Worm (Caenorhabditis elegans): ENCODE data around the gene wrt-3.

The wrt-3 gene

ce11 chrIV:9485972-9486371 is 8.7 kb upstream of the wrt-3 start, which contains the start of gene sru-2:
Gene sru-2 (plus strand): TSS chrIV:9486272.
- no peak for TF ChIP-seq flt-1 (GFP tag; IDR thresholded peaks at IDR 0.05)
- TF ChIP-seq F13C5.2 (tag; optimal IDR thresholded peaks at IDR 0.05): no peak
- TF ChIP-seq aly-1 (tag; optimal IDR thresholded peaks at IDR 0.05): no peak
- no peak for TF ChIP-seq tbx-37 (GFP tag; conservative IDR thresholded peaks at IDR 0.05)
- no peak for TF ChIP-seq scrt-1 (GFP tag; IDR thresholded peaks at IDR 0.05)
- no peak for TF ChIP-seq ceh-13 (GFP tag; optimal IDR thresholded peaks at IDR 0.05)
- no peak for TF ChIP-seq B0310.2 (tag; optimal IDR thresholded peaks at IDR 0.05)
- TF ChIP-seq tbx-11 (GFP tag; IDR thresholded peaks at IDR 0.05): no peak
- no peak for TF ChIP-seq ceh-36 (tag; optimal IDR thresholded peaks at IDR 0.05)
- no peak for TF ChIP-seq ets-7 (tag; optimal IDR thresholded peaks at IDR 0.05)
- no peak for TF ChIP-seq ama-1 (optimal IDR thresholded peaks at IDR 0.05)
- no peak for TF ChIP-seq hmbx-1 (tag; optimal IDR thresholded peaks at IDR 0.05)
- TF ChIP-seq sea-1 (GFP tag; conservative IDR thresholded peaks at IDR 0.05): no peak
- TF ChIP-seq hmg-4 (GFP tag; optimal IDR thresholded peaks at IDR 0.05): no peak
- no peak for TF ChIP-seq pes-1 (GFP tag; IDR thresholded peaks at IDR 0.05)
- TF ChIP-seq hnd-1 (tag; optimal IDR thresholded peaks at IDR 0.05): no peak
- TF ChIP-seq tra-4 (tag; optimal IDR thresholded peaks at IDR 0.05): no peak

ce11 chrIV:9485040-9485439 is 7.8 kb upstream of the wrt-3 start, which contains the start of gene gadr-2:
Gene gadr-2 (minus strand): TSS chrIV:9485140.
- TF ChIP-seq tbx-37 (GFP tag; conservative IDR thresholded peaks at IDR 0.05) (no peak), tbx-11 (GFP tag; IDR thresholded peaks at IDR 0.05) (no peak), scrt-1 (GFP tag; IDR thresholded peaks at IDR 0.05) (no peak), hmg-4 (GFP tag; optimal IDR thresholded peaks at IDR 0.05) (no peak), pes-1 (GFP tag; IDR thresholded peaks at IDR 0.05) (no peak), B0310.2 (tag; optimal IDR thresholded peaks at IDR 0.05) (no peak), tra-4 (tag; optimal IDR thresholded peaks at IDR 0.05) (no peak), hmbx-1 (tag; optimal IDR thresholded peaks at IDR 0.05) (no peak), aly-1 (tag; optimal IDR thresholded peaks at IDR 0.05) (no peak), ceh-36 (tag; optimal IDR thresholded peaks at IDR 0.05) (no peak), F13C5.2 (tag; optimal IDR thresholded peaks at IDR 0.05) (no peak), flt-1 (GFP tag; IDR thresholded peaks at IDR 0.05) (no peak)

ce11 chrIV:9480936-9481335 is 3.7 kb upstream of the wrt-3 start, which contains the start of gene cng-3:
Gene cng-3 (minus strand): TSS chrIV:9481037.
- TF ChIP-seq scrt-1 (GFP tag; IDR thresholded peaks at IDR 0.05): no peak
- no peak for TF ChIP-seq tbx-37 (GFP tag; conservative IDR thresholded peaks at IDR 0.05)
- TF ChIP-seq ceh-36 (tag; optimal IDR thresholded peaks at IDR 0.05): no peak
- TF ChIP-seq sea-1 (GFP tag; conservative IDR thresholded peaks at IDR 0.05): no peak
- no peak for TF ChIP-seq hnd-1 (tag; optimal IDR thresholded peaks at IDR 0.05)
- TF ChIP-seq tbx-11 (GFP tag; IDR thresholded peaks at IDR 0.05): no peak
- TF ChIP-seq aly-1 (tag; optimal IDR thresholded peaks at IDR 0.05): no peak
- no peak for TF ChIP-seq F13C5.2 (tag; optimal IDR thresholded peaks at IDR 0.05)
- TF ChIP-seq B0310.2 (tag; optimal IDR thresholded peaks at IDR 0.05): no peak
- TF ChIP-seq flt-1 (GFP tag; IDR thresholded peaks at IDR 0.05): no peak
- no peak for TF ChIP-seq tra-4 (tag; optimal IDR thresholded peaks at IDR 0.05)
- TF ChIP-seq ceh-13 (GFP tag; optimal IDR thresholded peaks at IDR 0.05): no peak
- no peak for TF ChIP-seq hmbx-1 (tag; optimal IDR thresholded peaks at IDR 0.05)

- no peak for TF ChIP-seq hmbx-1 (tag; optimal IDR thresholded peaks at IDR 0.05)
Observed at ce11 chrIV:9469293-9469692, 8.0 kb downstream of the wrt-3 start.

ce11 chrIV:9467418-9467817 is 9.8 kb downstream of the wrt-3 start, which contains the start of gene F38E11.6:
Gene F38E11.6 (minus strand): TSS chrIV:9467518.
- TF ChIP-seq B0310.2 (tag; optimal IDR thresholded peaks at IDR 0.05): no peak

ce11 chrIV:9464345-9464783 is 12.9 kb downstream of the wrt-3 start:
- TF ChIP-seq tbx-11 (GFP tag; IDR thresholded peaks at IDR 0.05) (no peak), tra-4 (tag; optimal IDR thresholded peaks at IDR 0.05) (no peak), ceh-13 (GFP tag; optimal IDR thresholded peaks at IDR 0.05) (no peak), sea-1 (GFP tag; conservative IDR thresholded peaks at IDR 0.05) (no peak), hmg-4 (GFP tag; optimal IDR thresholded peaks at IDR 0.05) (no peak), pes-1 (GFP tag; IDR thresholded peaks at IDR 0.05) (no peak), hmbx-1 (tag; optimal IDR thresholded peaks at IDR 0.05) (no peak), hnd-1 (tag; optimal IDR thresholded peaks at IDR 0.05) (no peak), F13C5.2 (tag; optimal IDR thresholded peaks at IDR 0.05) (no peak), ceh-36 (tag; optimal IDR thresholded peaks at IDR 0.05) (no peak), aly-1 (tag; optimal IDR thresholded peaks at IDR 0.05) (no peak), scrt-1 (GFP tag; IDR thresholded peaks at IDR 0.05) (no peak), ets-7 (tag; optimal IDR thresholded peaks at IDR 0.05) (no peak), tbx-37 (GFP tag; conservative IDR thresholded peaks at IDR 0.05) (no peak)

ce11 chrIV:9459224-9459781 is 18.0 kb downstream of the wrt-3 start, which contains the start of gene copb-2:
Gene copb-2 (plus strand): TSS chrIV:9459731.
- TF ChIP-seq sea-1 (GFP tag; conservative IDR thresholded peaks at IDR 0.05): no peak
- TF ChIP-seq tra-4 (tag; optimal IDR thresholded peaks at IDR 0.05): no peak
- no peak for TF ChIP-seq hmbx-1 (tag; optimal IDR thresholded peaks at IDR 0.05)
- TF ChIP-seq ama-1 (optimal IDR thresholded peaks at IDR 0.05): no peak
- TF ChIP-seq flt-1 (GFP tag; IDR thresholded peaks at IDR 0.05): no peak
- no peak for TF ChIP-seq F13C5.2 (tag; optimal IDR thresholded peaks at IDR 0.05)
- no peak for TF ChIP-seq pes-1 (GFP tag; IDR thresholded peaks at IDR 0.05)
- no peak for TF ChIP-seq hmg-4 (GFP tag; optimal IDR thresholded peaks at IDR 0.05)
- TF ChIP-seq B0310.2 (tag; optimal IDR thresholded peaks at IDR 0.05): no peak
- TF ChIP-seq ceh-36 (tag; optimal IDR thresholded peaks at IDR 0.05): no peak
- TF ChIP-seq aly-1 (tag; optimal IDR thresholded peaks at IDR 0.05): no peak
- TF ChIP-seq scrt-1 (GFP tag; IDR thresholded peaks at IDR 0.05): no peak
- TF ChIP-seq tbx-11 (GFP tag; IDR thresholded peaks at IDR 0.05): no peak
- no peak for TF ChIP-seq tbx-37 (GFP tag; conservative IDR thresholded peaks at IDR 0.05)
- no peak for TF ChIP-seq hnd-1 (tag; optimal IDR thresholded peaks at IDR 0.05)
- no peak for TF ChIP-seq ceh-13 (GFP tag; optimal IDR thresholded peaks at IDR 0.05)

Data from whole organism, early embryonic.